Worm (Caenorhabditis elegans): ENCODE results near the gene srbc-13.
"Not testable (repeated sequence)": the region's sequence is repeated elsewhere in the genome, so short reads cannot be mapped to it uniquely, and the experiment has no call there.

srbc-13 gene

ce11 chrV:810281-810862 lies 37.2 kb upstream of the srbc-13 start, which contains the start of gene R13D11.4:
TSS of gene R13D11.4 (plus strand) at chrV:810812.
- TF ChIP-seq ceh-13 (GFP tag; optimal IDR thresholded peaks at IDR 0.05), result no peak
- TF ChIP-seq pes-1 (GFP tag; IDR thresholded peaks at IDR 0.05), result no peak
- TF ChIP-seq tbx-37 (GFP tag; conservative IDR thresholded peaks at IDR 0.05), result no peak
- no peak for TF ChIP-seq ets-7 (tag; optimal IDR thresholded peaks at IDR 0.05)
- TF ChIP-seq ama-1 (optimal IDR thresholded peaks at IDR 0.05), result no peak

- TF ChIP-seq sea-1 (GFP tag; conservative IDR thresholded peaks at IDR 0.05) (no peak), ets-7 (tag; optimal IDR thresholded peaks at IDR 0.05) (no peak), flt-1 (GFP tag; IDR thresholded peaks at IDR 0.05) (no peak), B0310.2 (tag; optimal IDR thresholded peaks at IDR 0.05) (no peak), ama-1 (optimal IDR thresholded peaks at IDR 0.05) (no peak), hmg-4 (GFP tag; optimal IDR thresholded peaks at IDR 0.05) (no peak)
These were observed 34.5 kb upstream of the srbc-13 start, which contains the start of gene R13D11.10 for ce11 chrV:813101-813500. TSS of gene R13D11.10 (minus strand) at chrV:813201.

- TF ChIP-seq hmg-4 (GFP tag; optimal IDR thresholded peaks at IDR 0.05) (no peak), ama-1 (optimal IDR thresholded peaks at IDR 0.05) (no peak), hnd-1 (tag; optimal IDR thresholded peaks at IDR 0.05) (no peak)
These were observed 32.9 kb upstream of the srbc-13 start, which contains the start of gene R13D11.3 for ce11 chrV:814716-815115. TSS of gene R13D11.3 (plus strand) at chrV:815016.

- no peak for TF ChIP-seq tbx-37 (GFP tag; conservative IDR thresholded peaks at IDR 0.05)
- no peak for TF ChIP-seq hmbx-1 (tag; optimal IDR thresholded peaks at IDR 0.05)
- no peak for TF ChIP-seq pes-1 (GFP tag; IDR thresholded peaks at IDR 0.05)
- no peak for TF ChIP-seq aly-1 (tag; optimal IDR thresholded peaks at IDR 0.05)
These were observed 30.4 kb upstream of the srbc-13 start, which contains the start of gene R13D11.1 for ce11 chrV:817182-817581. TSS of gene R13D11.1 (plus strand) at chrV:817482.

ce11 chrV:820629-821028 lies 27.0 kb upstream of the srbc-13 start, which contains the start of gene srx-32:
TSS of gene srx-32 (minus strand) at chrV:820729.
- not testable (repeated sequence) for TF ChIP-seq hmg-4 (GFP tag; optimal IDR thresholded peaks at IDR 0.05); ets-7 (tag; optimal IDR thresholded peaks at IDR 0.05); tbx-11 (GFP tag; IDR thresholded peaks at IDR 0.05)

ce11 chrV:822922-823321 lies 24.7 kb upstream of the srbc-13 start, which contains the start of gene srx-31:
TSS of gene srx-31 (minus strand) at chrV:823022.
- TF ChIP-seq pes-1 (GFP tag; IDR thresholded peaks at IDR 0.05); tra-4 (tag; optimal IDR thresholded peaks at IDR 0.05); B0310.2 (tag; optimal IDR thresholded peaks at IDR 0.05): not testable (repeated sequence)

- TF ChIP-seq tbx-11 (GFP tag; IDR thresholded peaks at IDR 0.05), result no peak
- TF ChIP-seq tbx-37 (GFP tag; conservative IDR thresholded peaks at IDR 0.05), result no peak
- TF ChIP-seq flt-1 (GFP tag; IDR thresholded peaks at IDR 0.05), result no peak
- TF ChIP-seq ets-7 (tag; optimal IDR thresholded peaks at IDR 0.05), result no peak
- TF ChIP-seq B0310.2 (tag; optimal IDR thresholded peaks at IDR 0.05), result no peak
- TF ChIP-seq ceh-13 (GFP tag; optimal IDR thresholded peaks at IDR 0.05), result no peak
- TF ChIP-seq hmbx-1 (tag; optimal IDR thresholded peaks at IDR 0.05), result no peak
- TF ChIP-seq F13C5.2 (tag; optimal IDR thresholded peaks at IDR 0.05), result no peak
- TF ChIP-seq ama-1 (optimal IDR thresholded peaks at IDR 0.05), result no peak
- no peak for TF ChIP-seq sea-1 (GFP tag; conservative IDR thresholded peaks at IDR 0.05)
- TF ChIP-seq scrt-1 (GFP tag; IDR thresholded peaks at IDR 0.05), result no peak
- TF ChIP-seq pes-1 (GFP tag; IDR thresholded peaks at IDR 0.05), result no peak
- TF ChIP-seq hnd-1 (tag; optimal IDR thresholded peaks at IDR 0.05), result no peak
- TF ChIP-seq aly-1 (tag; optimal IDR thresholded peaks at IDR 0.05), result no peak
- no peak for TF ChIP-seq tra-4 (tag; optimal IDR thresholded peaks at IDR 0.05)
- TF ChIP-seq hmg-4 (GFP tag; optimal IDR thresholded peaks at IDR 0.05), result no peak
- TF ChIP-seq ceh-36 (tag; optimal IDR thresholded peaks at IDR 0.05), result no peak
These were observed 21.5 kb upstream of the srbc-13 start, which contains the start of gene F41H8.2 for ce11 chrV:826097-826496. TSS of gene F41H8.2 (plus strand) at chrV:826397.

- TF ChIP-seq ceh-36 (tag; optimal IDR thresholded peaks at IDR 0.05) (no peak), pes-1 (GFP tag; IDR thresholded peaks at IDR 0.05) (no peak)
These were observed 14.3 kb upstream of the srbc-13 start, which contains the start of gene F41H8.1 for ce11 chrV:833368-833767. TSS of gene F41H8.1 (plus strand) at chrV:833668.

ce11 chrV:838984-839471 lies 8.6 kb upstream of the srbc-13 start, which contains the start of the genes K09C6.7 and K09C6.10:
TSS of gene K09C6.7 (minus strand) at chrV:839084.
TSS of gene K09C6.10 (plus strand) at chrV:839421.
- not testable (repeated sequence) for TF ChIP-seq F13C5.2 (tag; optimal IDR thresholded peaks at IDR 0.05); flt-1 (GFP tag; IDR thresholded peaks at IDR 0.05); sea-1 (GFP tag; conservative IDR thresholded peaks at IDR 0.05)
